Fruit fly (Drosophila melanogaster) whole organism, embryonic: Measurements from ENCODE around the gene CG43249.

Source experiments
- Atf6 ChIP-seq: fragments of 200-800 bp; sonication (Bioruptor generic); IDR thresholded peaks from 2 replicates; pipeline ENCODE4 v1.3.6; 2022; ENCODE audit warnings: missing biosample characterization, missing genetic modification characterization
- Blimp-1 ChIP-seq: fragments of 200-800 bp; sonication (Bioruptor generic); optimal IDR thresholded peaks from 3 replicates; lab custom pipeline; 2018; ENCODE audit warnings: missing biosample characterization, missing genetic modification characterization, mild to moderate bottlenecking, moderate library complexity, missing genetic modification reagents
- CG13424 ChIP-seq: fragments of 200-800 bp; sonication (Bioruptor generic); optimal IDR thresholded peaks from 2 replicates; lab custom pipeline; 2019; ENCODE audit warnings: missing biosample characterization, mild to moderate bottlenecking, missing genetic modification characterization, moderate library complexity
- CG13775 ChIP-seq: fragments of 200-800 bp; sonication (Bioruptor generic); optimal IDR thresholded peaks from 3 replicates; lab custom pipeline; 2017; ENCODE audit warnings: missing biosample characterization, mild to moderate bottlenecking, missing genetic modification characterization
- CG13894 ChIP-seq: fragments of 200-800 bp; sonication (Bioruptor generic); optimal IDR thresholded peaks from 3 replicates; lab custom pipeline; 2018; ENCODE audit warnings: missing biosample characterization, mild to moderate bottlenecking, missing genetic modification characterization, moderate library complexity
- CG15269 ChIP-seq: fragments of 200-800 bp; sonication (Bioruptor generic); optimal IDR thresholded peaks from 2 replicates; lab custom pipeline; 2018; ENCODE audit warnings: missing biosample characterization, mild to moderate bottlenecking, missing genetic modification characterization, moderate library complexity
- CG15479 ChIP-seq: fragments of 200-800 bp; sonication (Bioruptor generic); optimal IDR thresholded peaks from 3 replicates; lab custom pipeline; 2019; ENCODE audit warnings: missing biosample characterization, mild to moderate bottlenecking, missing genetic modification characterization, moderate library complexity
- CG17359 ChIP-seq: fragments of 200-800 bp; sonication (Bioruptor generic); optimal IDR thresholded peaks from 3 replicates; lab custom pipeline; 2018; ENCODE audit warnings: missing biosample characterization, mild to moderate bottlenecking, missing genetic modification characterization, moderate library complexity
- CG18476 ChIP-seq: fragments of 200-800 bp; sonication (Bioruptor generic); optimal IDR thresholded peaks from 2 replicates; lab custom pipeline; 2016; ENCODE audit warnings: missing biosample characterization, mild to moderate bottlenecking, missing genetic modification characterization
- CG2678 ChIP-seq: fragments of 200-800 bp; sonication (Bioruptor generic); optimal IDR thresholded peaks from 3 replicates; lab custom pipeline; 2019; ENCODE audit warnings: missing biosample characterization, mild to moderate bottlenecking, missing genetic modification characterization, moderate library complexity
- CG2889 ChIP-seq: fragments of 200-800 bp; sonication (Bioruptor generic); IDR thresholded peaks from 3 replicates; pipeline ENCODE4 v1.3.6; 2022; ENCODE audit warnings: missing biosample characterization, missing genetic modification characterization
- CG31441 ChIP-seq: fragments of 200-800 bp; sonication (Bioruptor generic); IDR thresholded peaks from 2 replicates; pipeline ENCODE4 v1.3.6; 2022; ENCODE audit warnings: missing biosample characterization, missing genetic modification characterization
- CG6272 ChIP-seq: fragments of 200-800 bp; sonication (Bioruptor generic); IDR thresholded peaks from 2 replicates; pipeline ENCODE4 v1.3.6; 2022; ENCODE audit warnings: missing biosample characterization, missing genetic modification characterization
- CG7786 ChIP-seq: fragments of 200-800 bp; sonication (Bioruptor generic); optimal IDR thresholded peaks from 2 replicates; lab custom pipeline; 2016; ENCODE audit warnings: missing biosample characterization, missing genetic modification characterization
- CG7839 ChIP-seq: fragments of 200-800 bp; sonication (Bioruptor generic); optimal IDR thresholded peaks from 3 replicates; lab custom pipeline; 2018; ENCODE audit warnings: missing biosample characterization, mild to moderate bottlenecking, missing genetic modification characterization, moderate library complexity
- CG8388 ChIP-seq: fragments of 200-800 bp; sonication (Bioruptor generic); optimal IDR thresholded peaks from 2 replicates; lab custom pipeline; 2019; ENCODE audit warnings: missing biosample characterization, mild to moderate bottlenecking, missing genetic modification characterization, moderate library complexity
- CG9876 ChIP-seq: fragments of 200-800 bp; sonication (Bioruptor generic); optimal IDR thresholded peaks from 2 replicates; lab custom pipeline; 2016; ENCODE audit warnings: missing biosample characterization, missing genetic modification characterization
- Camta ChIP-seq: fragments of 200-800 bp; sonication (Bioruptor generic); optimal IDR thresholded peaks from 2 replicates; lab custom pipeline; 2016; ENCODE audit warnings: missing biosample characterization, missing genetic modification characterization
- CkIIα-i1 ChIP-seq: fragments of 200-800 bp; sonication (Bioruptor generic); IDR thresholded peaks from 2 replicates; pipeline ENCODE4 v1.3.6; 2022; ENCODE audit warnings: missing biosample characterization, missing genetic modification characterization
- Dad ChIP-seq: fragments of 200-800 bp; sonication (Bioruptor generic); optimal IDR thresholded peaks from 3 replicates; lab custom pipeline; 2016; ENCODE audit warnings: missing biosample characterization, missing genetic modification characterization
- Hr51 ChIP-seq, 2 experiments: fragments of 200-800 bp; sonication (Bioruptor generic); optimal IDR thresholded peaks; 2 replicates in 1 of 2; 3 replicates in 1 of 2; lab custom pipeline; 2016 to 2018; ENCODE audit warnings: missing biosample characterization in 2 of 2, missing genetic modification characterization in 2 of 2, mild to moderate bottlenecking in 1 of 2, moderate library complexity in 1 of 2
- Lpt ChIP-seq: fragments of >200 bp; optimal IDR thresholded peaks from 2 replicates; lab custom pipeline; 2018; ENCODE audit warnings: missing biosample characterization, missing genetic modification characterization
- Mad ChIP-seq: fragments of 200-800 bp; sonication (Bioruptor generic); optimal IDR thresholded peaks from 2 replicates; lab custom pipeline; 2016; ENCODE audit warnings: missing biosample characterization, missing genetic modification characterization
- Pdp1 ChIP-seq, 2 experiments: fragments of 200-800 bp; sonication (Bioruptor generic); optimal IDR thresholded peaks; 3 replicates each; lab custom pipeline; 2016; ENCODE audit warnings: missing biosample characterization in 2 of 2, missing genetic modification characterization in 2 of 2, mild to moderate bottlenecking in 1 of 2, moderate library complexity in 1 of 2
- Sox100B ChIP-seq: fragments of 200-800 bp; sonication (Bioruptor generic); optimal IDR thresholded peaks from 3 replicates; lab custom pipeline; 2018; ENCODE audit warnings: missing biosample characterization, mild to moderate bottlenecking, missing genetic modification characterization
- amos ChIP-seq: fragments of 200-800 bp; sonication (Bioruptor generic); IDR thresholded peaks from 2 replicates; pipeline ENCODE4 v1.3.6; 2022; ENCODE audit warnings: missing biosample characterization, missing genetic modification characterization; ENCODE audit not compliant: partially characterized antibody
- cato ChIP-seq: fragments of 200-800 bp; sonication (Bioruptor generic); optimal IDR thresholded peaks from 2 replicates; lab custom pipeline; 2016; ENCODE audit warnings: missing biosample characterization, missing genetic modification characterization, borderline replicate concordance
- chn ChIP-seq: fragments of 200-800 bp; sonication (Bioruptor generic); optimal IDR thresholded peaks from 2 replicates; lab custom pipeline; 2016; ENCODE audit warnings: missing biosample characterization, missing genetic modification characterization
- croc ChIP-seq: fragments of 200-800 bp; sonication (Bioruptor generic); conservative IDR thresholded peaks from 3 replicates; pipeline ENCODE4 v1.3.6; 2022; ENCODE audit warnings: missing biosample characterization, missing genetic modification characterization
- danr ChIP-seq: fragments of 200-800 bp; sonication (Bioruptor generic); IDR thresholded peaks from 2 replicates; pipeline ENCODE4 v1.3.6; 2022; ENCODE audit warnings: missing biosample characterization, missing genetic modification characterization
- dati ChIP-seq: fragments of 200-800 bp; sonication (Bioruptor generic); IDR thresholded peaks from 2 replicates; pipeline ENCODE4 v1.3.6; 2022; ENCODE audit warnings: missing biosample characterization, missing genetic modification characterization
- dmrt99B ChIP-seq: fragments of 200-800 bp; sonication (Bioruptor generic); optimal IDR thresholded peaks from 2 replicates; lab custom pipeline; 2018; ENCODE audit warnings: missing biosample characterization, mild to moderate bottlenecking, missing genetic modification characterization, moderate library complexity
- nmo ChIP-seq: fragments of 200-800 bp; sonication (Bioruptor generic); optimal IDR thresholded peaks from 2 replicates; lab custom pipeline; 2018; ENCODE audit warnings: missing biosample characterization, mild to moderate bottlenecking, missing genetic modification characterization, moderate library complexity
- oc ChIP-seq: fragments of 200-800 bp; sonication (Bioruptor generic); optimal IDR thresholded peaks from 2 replicates; lab custom pipeline; 2018; ENCODE audit warnings: missing biosample characterization, mild to moderate bottlenecking, missing genetic modification characterization, moderate library complexity
- pan ChIP-seq, 4 experiments: fragments of >200 bp in 3 of 4; fragments of 200-800 bp in 1 of 4; sonication (Bioruptor generic) in 1 of 4; optimal IDR thresholded peaks in 3 of 4; IDR thresholded peaks in 1 of 4; 2 replicates each; pipeline versions ENCODE4 v1.3.6 to Lab custom; 2017 to 2022; ENCODE audit warnings: missing biosample characterization in 2 of 4, missing genetic modification characterization in 2 of 4, mixed read lengths in 1 of 4
- pita ChIP-seq: fragments of 200-800 bp; sonication (Bioruptor generic); optimal IDR thresholded peaks from 2 replicates; lab custom pipeline; 2017; ENCODE audit warnings: missing biosample characterization, mild to moderate bottlenecking, missing genetic modification characterization
- sd ChIP-seq: fragments of 200-800 bp; sonication (Bioruptor generic); optimal IDR thresholded peaks from 3 replicates; lab custom pipeline; 2018; ENCODE audit warnings: missing biosample characterization, mild to moderate bottlenecking, missing genetic modification characterization, moderate library complexity
- tgo ChIP-seq: fragments of 200-800 bp; sonication (Bioruptor generic); IDR thresholded peaks from 3 replicates; pipeline ENCODE4 v1.3.6; 2022; ENCODE audit warnings: missing biosample characterization, missing genetic modification characterization
- tll ChIP-seq, 2 experiments: fragments of 200-800 bp in 1 of 2; fragments of >200 bp in 1 of 2; sonication (Bioruptor generic) in 1 of 2; optimal IDR thresholded peaks; 2 replicates each; lab custom pipeline; 2017 to 2019; ENCODE audit warnings: missing biosample characterization in 2 of 2, missing genetic modification characterization in 2 of 2, mild to moderate bottlenecking in 1 of 2, moderate library complexity in 1 of 2
- unpg ChIP-seq: fragments of 200-800 bp; sonication (Bioruptor generic); optimal IDR thresholded peaks from 3 replicates; lab custom pipeline; 2018; ENCODE audit warnings: missing biosample characterization, mild to moderate bottlenecking, missing genetic modification characterization, moderate library complexity
- vvl ChIP-seq: fragments of 200-800 bp; sonication (Bioruptor generic); IDR thresholded peaks from 2 replicates; pipeline ENCODE4 v1.3.6; 2022; ENCODE audit warnings: missing biosample characterization, missing genetic modification characterization

CG43249 gene

DNA sequence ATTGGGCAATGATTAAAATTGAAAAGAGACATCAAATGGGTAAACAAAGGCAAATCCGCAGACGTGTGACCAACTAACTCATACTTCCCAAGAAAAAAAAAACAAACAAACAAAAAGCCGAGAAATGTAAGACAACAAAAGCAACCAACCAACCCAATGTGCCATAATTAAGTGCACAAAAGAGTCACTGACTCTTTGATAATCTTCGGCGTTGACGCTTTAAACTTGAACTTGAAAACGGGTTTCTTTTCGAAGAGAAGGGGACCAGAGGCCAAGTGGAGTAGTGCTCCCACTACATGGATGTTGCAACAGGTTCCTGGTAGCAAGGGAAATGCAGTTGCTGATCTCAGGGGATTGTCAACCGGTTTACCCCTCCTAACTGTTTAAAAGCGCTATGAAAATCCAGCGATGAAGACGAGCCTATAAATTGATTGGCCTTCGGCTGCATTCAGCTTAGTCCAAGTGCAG, 24.1 kb upstream of the CG43249 start, which contains the start of gene CG13064 (continued):
- TF ChIP-seq Camta (GFP tag; lab: Kevin White, UChicago) (no peak), CG2889 (GFP tag; lab: Robert Waterston, UW) (no peak), Blimp-1 (GFP tag; lab: Kevin White, UChicago) (no peak), CG7786 (GFP tag; lab: Kevin White, UChicago) (no peak)

- TF ChIP-seq pan (optimal IDR thresholded peaks at IDR 0.05; lab: Kevin White, UChicago) (no peak), pan (GFP tag; optimal IDR thresholded peaks at IDR 0.05 in 1 of 2, IDR thresholded peaks at IDR 0.05 in 1 of 2) (peak in 1 of 2 experiments; percentile 12), vvl (GFP tag; lab: Robert Waterston, UW) (peak; percentile 52; the same call in 1 of the 2 replicates), sd (peak; percentile 3), CG13894 (tag; lab: Kevin White, UChicago) (no peak)
Observed at dm6 chr3L:16281880-16282556, 22.1 kb upstream of the CG43249 start, which contains the start of gene CG13049. TSS of gene CG13049 (minus strand) at chr3L:16281930.

dm6 chr3L:16283821-16284220, 20.3 kb upstream of the CG43249 start, which contains the start of gene CG13048:
TSS of gene CG13048 (minus strand) at chr3L:16283921.
- TF ChIP-seq Pdp1 (GFP tag; optimal IDR thresholded peaks at IDR 0.05; lab: Kevin White, UChicago) (peak in 1 of 2 experiments; percentile 85), oc (tag; lab: Kevin White, UChicago) (peak; percentile 31), Atf6 (GFP tag; lab: Robert Waterston, UW) (no peak), tll (GFP tag; optimal IDR thresholded peaks at IDR 0.05; lab: Kevin White, UChicago) (no peak)

DNA sequence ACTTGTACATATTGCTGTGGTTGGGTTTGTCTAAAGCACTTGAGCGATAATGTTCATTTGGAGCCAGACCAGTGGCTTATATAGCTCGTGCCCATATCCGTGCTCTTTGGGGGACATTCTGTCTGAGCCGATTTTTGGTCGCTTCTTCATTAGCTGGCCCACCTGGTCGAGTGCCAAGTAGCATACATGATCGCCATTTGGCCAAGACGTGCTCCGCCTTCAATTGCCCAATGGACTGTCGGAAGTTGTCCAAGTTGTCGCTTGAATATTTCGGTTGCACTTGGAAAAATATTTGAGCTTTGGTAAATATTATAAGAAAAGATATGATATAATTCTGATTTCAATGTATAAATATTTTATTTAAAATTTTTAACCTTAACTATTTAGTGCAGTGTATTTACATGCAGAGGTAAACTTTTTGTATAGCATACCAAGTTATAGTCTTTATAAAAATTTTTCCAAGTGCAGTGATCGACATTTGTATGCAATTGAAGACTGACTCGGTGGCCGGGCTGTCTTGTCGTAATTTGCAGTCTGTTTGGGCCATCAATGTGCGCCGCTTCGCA, 18.7 kb upstream of the CG43249 start, which contains the start of gene CG13047:
TSS of gene CG13047 (minus strand) at position 51 of the 566 bp plus-strand sequence.
- TF ChIP-seq CG18476 (GFP tag; lab: Kevin White, UChicago): no peak
- TF ChIP-seq Sox100B (GFP tag; lab: Kevin White, UChicago): no peak
- TF ChIP-seq CG6272 (GFP tag; lab: Robert Waterston, UW): no peak
- peak; percentile 28 for TF ChIP-seq CG15269 (tag; lab: Kevin White, UChicago)
- no peak for TF ChIP-seq pita (GFP tag; lab: Kevin White, UChicago)
- no peak for TF ChIP-seq CG31441 (GFP tag; lab: Robert Waterston, UW)
- no peak for TF ChIP-seq danr (GFP tag; lab: Robert Waterston, UW)
- peak; percentile 44 for TF ChIP-seq dmrt99B (tag; lab: Kevin White, UChicago)
- TF ChIP-seq Atf6 (GFP tag; lab: Robert Waterston, UW): no peak
- peak; percentile 5 for TF ChIP-seq CG17359 (tag; lab: Kevin White, UChicago)
- TF ChIP-seq amos (GFP tag; lab: Robert Waterston, UW): no peak
- peak in 1 of 2 experiments; percentile 54 for TF ChIP-seq Hr51 (GFP tag; optimal IDR thresholded peaks at IDR 0.05; lab: Kevin White, UChicago)
- TF ChIP-seq chn (GFP tag; lab: Kevin White, UChicago): no peak
- 0 out of 3 replicates have a peak, but pooled peaks have one; percentile 21 for TF ChIP-seq tgo
- peak; percentile 7 for TF ChIP-seq Blimp-1 (GFP tag; lab: Kevin White, UChicago)
- no peak for TF ChIP-seq Dad (GFP tag; lab: Kevin White, UChicago)
- TF ChIP-seq croc (GFP tag; lab: Robert Waterston, UW): no peak
- peak; percentile 9 for TF ChIP-seq nmo (GFP tag; lab: Kevin White, UChicago)
- TF ChIP-seq CkIIα-i1 (GFP tag; lab: Robert Waterston, UW): no peak
- no peak for TF ChIP-seq dati
- TF ChIP-seq CG7839 (tag; lab: Kevin White, UChicago): peak; percentile 25
- TF ChIP-seq unpg (GFP tag; lab: Kevin White, UChicago): peak; percentile 2
- TF ChIP-seq CG2678 (tag; lab: Kevin White, UChicago): peak; percentile 36
- no peak for TF ChIP-seq Lpt (GFP tag; lab: Kevin White, UChicago)
- TF ChIP-seq CG13424 (tag; lab: Kevin White, UChicago): peak; percentile 24
- no peak for TF ChIP-seq cato (GFP tag; lab: Kevin White, UChicago)
- no peak for TF ChIP-seq CG9876 (GFP tag; lab: Kevin White, UChicago)
- TF ChIP-seq CG8388 (GFP tag; lab: Kevin White, UChicago): no peak
- TF ChIP-seq CG13775 (GFP tag; lab: Kevin White, UChicago): no peak
- no peak for TF ChIP-seq CG15479 (GFP tag; lab: Kevin White, UChicago)
- TF ChIP-seq Mad: no peak
